Worm (Caenorhabditis elegans) whole organism, young adult: Measurements from ENCODE around the gene pals-20.

Experiments used
- aptf-3 ChIP-seq: fragments of 200-800 bp; sonication (Bioruptor generic); IDR thresholded peaks from 2 replicates; pipeline ENCODE4 v1.3.6; 2022; ENCODE audit warnings: missing genetic modification characterization, missing compliant biosample characterization
- rpc-1 ChIP-seq, 2 experiments: fragments of 150-350 bp in 1 of 2; sonication (generic microtip) in 1 of 2; optimal IDR thresholded peaks; 2 replicates each; lab custom pipeline; 2014 to 2018; ENCODE audit warnings: missing biosample characterization in 1 of 2, missing genetic modification characterization in 1 of 2, missing genetic modification reagents in 1 of 2, missing genotype in 1 of 2
- tbx-9 ChIP-seq: sonication (generic microtip); optimal IDR thresholded peaks from 2 replicates; lab custom pipeline; 2016; ENCODE audit warnings: borderline replicate concordance, missing genetic modification characterization, inconsistent platforms, missing compliant biosample characterization
- ztf-26 ChIP-seq: sonication (generic microtip); optimal IDR thresholded peaks from 2 replicates; lab custom pipeline; 2017; ENCODE audit warnings: missing genetic modification characterization, missing compliant biosample characterization
- ztf-6 ChIP-seq: fragments of 200-800 bp; sonication (Bioruptor generic); IDR thresholded peaks from 2 replicates; pipeline ENCODE4 v1.3.6; 2022; ENCODE audit warnings: missing genetic modification reagents, missing genetic modification characterization, missing compliant biosample characterization

ce11 chrIII:1384092-1384491 is 4.0 kb downstream of the pals-20 start, which contains the start of the genes fbxa-138 and Y82E9BR.5:
- TF ChIP-seq tbx-9 (tag; lab: Kevin White, UChicago) = no peak
- no peak for TF ChIP-seq aptf-3 (GFP tag; lab: Robert Waterston, UW)
- no peak for TF ChIP-seq ztf-26 (tag; lab: Kevin White, UChicago)
- no peak for TF ChIP-seq rpc-1 (optimal IDR thresholded peaks at IDR 0.05; lab: Kevin White, UChicago)
- no peak for TF ChIP-seq rpc-1 (tag; optimal IDR thresholded peaks at IDR 0.05; lab: Kevin White, UChicago)
- no peak for TF ChIP-seq ztf-6 (GFP tag; lab: Robert Waterston, UW)
